Fruit fly (Drosophila melanogaster) whole organism, wandering third instar larva: Measurements from ENCODE around the gene CG43184.

ENCODE experiments used
- Dfd ChIP-seq: fragments of >200 bp; optimal IDR thresholded peaks from 2 replicates; lab custom pipeline; 2017; ENCODE audit warnings: missing biosample characterization, missing genetic modification characterization
- HLH106 ChIP-seq: fragments of 200-800 bp; optimal IDR thresholded peaks from 3 replicates; lab custom pipeline; 2019; ENCODE audit warnings: missing biosample characterization, mild to moderate bottlenecking, missing genetic modification characterization, moderate library complexity
- Myc ChIP-seq: fragments of >200 bp; optimal IDR thresholded peaks from 2 replicates; lab custom pipeline; 2017
- Rel ChIP-seq, 2 experiments: fragments of 200-800 bp; sonication (Bioruptor generic) in 1 of 2; optimal IDR thresholded peaks; 2 replicates in 1 of 2; 3 replicates in 1 of 2; lab custom pipeline; 2016 to 2019; ENCODE audit warnings: mild to moderate bottlenecking in 2 of 2, missing biosample characterization in 2 of 2, missing genetic modification characterization in 2 of 2, moderate library complexity in 1 of 2
- br ChIP-seq: fragments of 200-800 bp; sonication (Bioruptor generic); optimal IDR thresholded peaks from 2 replicates; lab custom pipeline; 2016; ENCODE audit warnings: missing biosample characterization, missing genetic modification characterization
- lola ChIP-seq: fragments of >200 bp; optimal IDR thresholded peaks from 2 replicates; lab custom pipeline; 2017; ENCODE audit warnings: missing biosample characterization, missing genetic modification characterization
- usp ChIP-seq: fragments of >200 bp; optimal IDR thresholded peaks from 2 replicates; lab custom pipeline; 2017; ENCODE audit warnings: missing biosample characterization, missing genetic modification characterization

DNA sequence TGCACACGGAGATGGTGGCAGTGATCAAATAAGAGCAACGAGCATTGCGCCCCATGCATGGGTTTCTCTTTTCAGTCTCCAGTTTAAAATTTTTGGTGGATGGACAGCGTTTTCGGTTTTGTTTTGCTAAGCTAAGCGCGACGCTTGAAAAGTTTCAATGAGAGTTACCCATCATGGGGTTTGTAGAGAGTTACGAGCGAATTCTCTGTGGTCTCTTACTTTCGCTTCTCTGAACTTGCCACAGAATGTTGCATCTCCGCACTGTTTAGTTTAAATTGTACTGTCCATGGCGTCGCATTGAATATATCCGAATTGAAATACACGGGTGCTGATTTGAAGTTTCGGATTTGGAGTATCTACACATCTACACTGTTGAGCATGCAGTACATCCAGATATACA, 5.8 kb downstream of the CG43184 start, which contains the start of gene Tsp68C:
- TF ChIP-seq lola (no peak), Dfd (GFP tag; lab: Kevin White, UChicago) (no peak), HLH106 (tag; lab: Kevin White, UChicago) (no peak), Myc (lab: Kevin White, UChicago) (no peak), usp (GFP tag; lab: Kevin White, UChicago) (no peak), Rel (GFP tag; optimal IDR thresholded peaks at IDR 0.05; lab: Kevin White, UChicago) (no peak), Rel (tag; optimal IDR thresholded peaks at IDR 0.05; lab: Kevin White, UChicago) (no peak), br (GFP tag; lab: Kevin White, UChicago) (no peak)
